Fruit fly (Drosophila melanogaster): ENCODE results near the gene CG13713.

The CG13713 gene

dm6 chr3L:4707831-4708230 is 10.4 kb downstream of the CG13713 start:
- TF ChIP-seq pad (GFP tag; optimal IDR thresholded peaks at IDR 0.05) (no peak), CG7045 (GFP tag; optimal IDR thresholded peaks at IDR 0.05) (no peak), Clk (GFP tag; optimal IDR thresholded peaks at IDR 0.05) (no peak), cnc (optimal IDR thresholded peaks at IDR 0.05) (no peak), cic (GFP tag; optimal IDR thresholded peaks at IDR 0.05) (no peak), Mnt (GFP tag; optimal IDR thresholded peaks at IDR 0.05) (no peak), ovo (GFP tag; optimal IDR thresholded peaks at IDR 0.05) (no peak), CG1620 (GFP tag; optimal IDR thresholded peaks at IDR 0.05) (no peak), Crg-1 (GFP tag; optimal IDR thresholded peaks at IDR 0.05) (no peak), toe (GFP tag; optimal IDR thresholded peaks at IDR 0.05) (no peak), CG12768 (GFP tag; optimal IDR thresholded peaks at IDR 0.05) (no peak), CG7101 (tag; optimal IDR thresholded peaks at IDR 0.05) (no peak)

dm6 chr3L:4708536-4708935 is 11.1 kb downstream of the CG13713 start:
- TF ChIP-seq kay (GFP tag; ENCODE audit: borderline replicate concordance) (no peak), bab1 (GFP tag; optimal IDR thresholded peaks at IDR 0.05) (no peak), Hr96 (GFP tag; optimal IDR thresholded peaks at IDR 0.05) (no peak), CG14711 (tag; optimal IDR thresholded peaks at IDR 0.05) (no peak), tj (GFP tag; optimal IDR thresholded peaks at IDR 0.05) (no peak), CG7101 (tag; optimal IDR thresholded peaks at IDR 0.05) (no peak), cic (GFP tag; optimal IDR thresholded peaks at IDR 0.05) (no peak)

- no peak for TF ChIP-seq Clk (GFP tag; optimal IDR thresholded peaks at IDR 0.05)
- no peak for TF ChIP-seq CG5204 (GFP tag; optimal IDR thresholded peaks at IDR 0.05)
- no peak for TF ChIP-seq toe (GFP tag; optimal IDR thresholded peaks at IDR 0.05)
- no peak for TF ChIP-seq CG7101 (tag; optimal IDR thresholded peaks at IDR 0.05)
- TF ChIP-seq Crg-1 (GFP tag; optimal IDR thresholded peaks at IDR 0.05): no peak
- TF ChIP-seq cic (GFP tag; optimal IDR thresholded peaks at IDR 0.05): no peak
- TF ChIP-seq CG12768 (GFP tag; optimal IDR thresholded peaks at IDR 0.05): no peak
- TF ChIP-seq bab1 (GFP tag; optimal IDR thresholded peaks at IDR 0.05): no peak
- TF ChIP-seq tj (GFP tag; optimal IDR thresholded peaks at IDR 0.05): no peak
- no peak for TF ChIP-seq CG14711 (tag; optimal IDR thresholded peaks at IDR 0.05)
- no peak for TF ChIP-seq CG1620 (GFP tag; optimal IDR thresholded peaks at IDR 0.05)
- no peak for TF ChIP-seq Hr96 (GFP tag; optimal IDR thresholded peaks at IDR 0.05)
- TF ChIP-seq CG7045 (GFP tag; optimal IDR thresholded peaks at IDR 0.05): no peak
- no peak for TF ChIP-seq CG11617 (GFP tag; optimal IDR thresholded peaks at IDR 0.05)
- TF ChIP-seq Mnt (GFP tag; optimal IDR thresholded peaks at IDR 0.05): no peak
- no peak for TF ChIP-seq cnc (optimal IDR thresholded peaks at IDR 0.05)
- no peak for TF ChIP-seq kay (GFP tag; ENCODE audit: borderline replicate concordance)
Measured at dm6 chr3L:4709790-4710189, 12.4 kb downstream of the CG13713 start, which contains the start of gene CG13712. Gene CG13712 (minus strand): TSS chr3L:4709890.

- TF ChIP-seq cic (GFP tag; optimal IDR thresholded peaks at IDR 0.05) (no peak), Clk (GFP tag; optimal IDR thresholded peaks at IDR 0.05) (no peak), CG33017 (tag; optimal IDR thresholded peaks at IDR 0.05) (no peak), Hr96 (GFP tag; optimal IDR thresholded peaks at IDR 0.05) (no peak), Mnt (GFP tag; optimal IDR thresholded peaks at IDR 0.05) (no peak), tj (GFP tag; optimal IDR thresholded peaks at IDR 0.05) (no peak)
Measured at dm6 chr3L:4719743-4720142, 22.3 kb downstream of the CG13713 start.

dm6 chr3L:4720510-4721157 is 23.2 kb downstream of the CG13713 start:
- TF ChIP-seq Clk (GFP tag; optimal IDR thresholded peaks at IDR 0.05) (no peak), CG7101 (tag; optimal IDR thresholded peaks at IDR 0.05) (no peak), CG1620 (GFP tag; optimal IDR thresholded peaks at IDR 0.05) (no peak), cnc (optimal IDR thresholded peaks at IDR 0.05) (no peak), tj (GFP tag; optimal IDR thresholded peaks at IDR 0.05) (no peak), CG7045 (GFP tag; optimal IDR thresholded peaks at IDR 0.05) (no peak), CG11617 (GFP tag; optimal IDR thresholded peaks at IDR 0.05) (no peak), ovo (GFP tag; optimal IDR thresholded peaks at IDR 0.05) (no peak), Hr96 (GFP tag; optimal IDR thresholded peaks at IDR 0.05) (no peak), CG14711 (tag; optimal IDR thresholded peaks at IDR 0.05) (no peak), CG12768 (GFP tag; optimal IDR thresholded peaks at IDR 0.05) (no peak), CG33017 (tag; optimal IDR thresholded peaks at IDR 0.05) (no peak), Mnt (GFP tag; optimal IDR thresholded peaks at IDR 0.05) (no peak)

dm6 chr3L:4721886-4722285 is 24.5 kb downstream of the CG13713 start:
- TF ChIP-seq bab1 (GFP tag; optimal IDR thresholded peaks at IDR 0.05) (no peak), kay (GFP tag; ENCODE audit: borderline replicate concordance) (peak; percentile 6), CG1620 (GFP tag; optimal IDR thresholded peaks at IDR 0.05) (no peak)

dm6 chr3L:4729805-4730204 is 32.4 kb downstream of the CG13713 start:
- TF ChIP-seq Crg-1 (GFP tag; optimal IDR thresholded peaks at IDR 0.05): no peak
- no peak for TF ChIP-seq Clk (GFP tag; optimal IDR thresholded peaks at IDR 0.05)
- no peak for TF ChIP-seq CG1620 (GFP tag; optimal IDR thresholded peaks at IDR 0.05)
- no peak for TF ChIP-seq CG14711 (tag; optimal IDR thresholded peaks at IDR 0.05)
- TF ChIP-seq CG11617 (GFP tag; optimal IDR thresholded peaks at IDR 0.05): no peak
- TF ChIP-seq Mnt (GFP tag; optimal IDR thresholded peaks at IDR 0.05): no peak
